Worm (Caenorhabditis elegans): Measurements from ENCODE around the gene spe-17.

DNA sequence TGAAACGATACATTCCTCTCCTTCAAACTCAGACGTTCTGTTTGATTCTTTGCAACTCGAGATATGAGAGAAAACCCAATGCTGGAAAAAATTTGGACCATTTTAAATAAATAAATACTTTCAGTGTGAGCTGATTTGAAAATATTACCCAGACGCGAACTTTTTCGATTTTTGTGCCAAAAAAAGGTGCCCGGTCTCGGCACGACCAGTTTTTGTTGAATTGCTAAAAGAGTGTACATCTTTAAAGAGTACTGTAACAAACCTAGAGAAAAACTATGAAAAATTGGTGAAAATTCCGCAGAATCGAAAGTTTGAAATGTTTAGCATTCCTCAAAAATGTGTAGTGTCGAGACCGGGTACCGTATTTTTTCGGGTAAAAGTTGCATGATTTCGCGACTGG, 48.0 kb downstream of the spe-17 start, which contains the start of gene K08E4.8:
- TF ChIP-seq snpc-4 (tag; optimal IDR thresholded peaks at IDR 0.05) (no peak), ceh-82 (tag; optimal IDR thresholded peaks at IDR 0.05) (no peak), nhr-237 (tag; optimal IDR thresholded peaks at IDR 0.05) (no peak), unc-39 (tag; optimal IDR thresholded peaks at IDR 0.05) (no peak), nhr-12 (tag; optimal IDR thresholded peaks at IDR 0.05) (no peak), nhr-11 (tag; optimal IDR thresholded peaks at IDR 0.05) (no peak), fkh-10 (GFP tag; optimal IDR thresholded peaks at IDR 0.05) (no peak), R02D3.7 (tag; optimal IDR thresholded peaks at IDR 0.05) (no peak), unc-62 (GFP tag; optimal IDR thresholded peaks at IDR 0.05) (no peak), ZK546.5 (tag; optimal IDR thresholded peaks at IDR 0.05) (no peak), lin-39 (tag; optimal IDR thresholded peaks at IDR 0.05) (no peak), pha-4 (tag; optimal IDR thresholded peaks at IDR 0.05) (no peak)
